Fruit fly (Drosophila melanogaster) whole organism, wandering third instar larva: ENCODE data around the gene Spp.

Experiments
- CG9705 ChIP-seq: fragments of 200-800 bp; sonication (Bioruptor generic); optimal IDR thresholded peaks from 2 replicates; lab custom pipeline; 2018; ENCODE audit warnings: missing biosample characterization, mild to moderate bottlenecking, missing genetic modification characterization
- Dfd ChIP-seq: fragments of >200 bp; optimal IDR thresholded peaks from 2 replicates; lab custom pipeline; 2017; ENCODE audit warnings: missing biosample characterization, missing genetic modification characterization
- Myc ChIP-seq: fragments of >200 bp; optimal IDR thresholded peaks from 2 replicates; lab custom pipeline; 2017
- Rel ChIP-seq, 2 experiments: fragments of 200-800 bp; sonication (Bioruptor generic) in 1 of 2; optimal IDR thresholded peaks; 2 replicates in 1 of 2; 3 replicates in 1 of 2; lab custom pipeline; 2016 to 2019; ENCODE audit warnings: mild to moderate bottlenecking in 2 of 2, missing biosample characterization in 2 of 2, missing genetic modification characterization in 2 of 2, moderate library complexity in 1 of 2
- Sp1 ChIP-seq: fragments of 200-800 bp; sonication (Bioruptor generic); optimal IDR thresholded peaks from 3 replicates; lab custom pipeline; 2019; ENCODE audit warnings: missing biosample characterization, mild to moderate bottlenecking, missing genetic modification characterization, moderate library complexity
- br ChIP-seq: fragments of 200-800 bp; sonication (Bioruptor generic); optimal IDR thresholded peaks from 2 replicates; lab custom pipeline; 2016; ENCODE audit warnings: missing biosample characterization, missing genetic modification characterization
- foxo ChIP-seq, 2 experiments: fragments of 200-800 bp; sonication (Bioruptor generic); optimal IDR thresholded peaks; 2 replicates in 1 of 2; 3 replicates in 1 of 2; lab custom pipeline; 2016 to 2017; ENCODE audit warnings: missing biosample characterization in 2 of 2, missing genetic modification characterization in 2 of 2
- pan ChIP-seq: fragments of >200 bp; optimal IDR thresholded peaks from 2 replicates; lab custom pipeline; 2017
- sage ChIP-seq: fragments of 200-800 bp; sonication (Bioruptor generic); optimal IDR thresholded peaks from 2 replicates; lab custom pipeline; 2016; ENCODE audit warnings: missing biosample characterization, mild to moderate bottlenecking, missing genetic modification characterization
- sv ChIP-seq: fragments of 200-800 bp; sonication (Bioruptor generic); optimal IDR thresholded peaks from 3 replicates; lab custom pipeline; 2016; ENCODE audit warnings: missing biosample characterization, missing genetic modification characterization
- tai ChIP-seq: sonication (Bioruptor generic); optimal IDR thresholded peaks from 2 replicates; lab custom pipeline; 2016; ENCODE audit warnings: missing biosample characterization, missing genetic modification characterization

DNA sequence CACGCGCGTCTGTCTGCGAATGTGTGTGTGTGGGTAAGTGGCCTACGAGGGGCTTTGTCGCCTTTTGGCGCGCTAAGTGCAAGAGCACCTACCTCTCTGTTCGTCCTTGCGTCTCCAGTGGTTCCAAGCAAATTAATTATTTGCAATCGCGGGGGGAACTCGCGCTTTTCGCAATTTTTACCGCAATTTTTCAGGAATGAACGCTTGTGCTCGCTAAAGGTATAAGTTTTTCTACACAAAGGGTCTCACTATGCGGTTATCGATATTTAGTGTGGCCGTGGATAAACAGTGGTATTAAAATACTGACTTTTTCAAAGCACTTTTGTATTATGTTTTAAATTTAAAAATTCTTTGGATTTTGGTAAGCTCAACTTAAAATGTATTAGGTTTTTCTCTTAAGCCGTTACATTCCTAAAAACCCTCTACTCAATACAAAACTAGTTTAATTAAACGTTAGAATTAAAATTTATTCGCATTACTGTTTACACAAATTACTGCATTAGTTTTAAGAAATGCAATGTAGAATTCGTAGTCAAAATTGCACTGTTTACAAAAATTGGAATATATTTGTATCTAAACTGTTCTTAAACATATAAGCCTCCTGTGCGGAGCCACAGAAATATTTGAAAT, 2.0 kb downstream of the Spp start, which contains the start of gene lwr:
- TF ChIP-seq Myc (lab: Kevin White, UChicago) (no peak), Dfd (no peak), sage (GFP tag; lab: Kevin White, UChicago) (no peak), Sp1 (GFP tag; lab: Kevin White, UChicago) (no peak), Rel (GFP tag; optimal IDR thresholded peaks at IDR 0.05; lab: Kevin White, UChicago) (no peak), Rel (tag; optimal IDR thresholded peaks at IDR 0.05; lab: Kevin White, UChicago) (peak; percentile 30), br (no peak), sv (GFP tag; lab: Kevin White, UChicago) (no peak), pan (no peak), foxo (GFP tag; optimal IDR thresholded peaks at IDR 0.05; lab: Kevin White, UChicago) (peak in 1 of 2 experiments; percentile 9), CG9705 (GFP tag; lab: Kevin White, UChicago) (no peak), tai (GFP tag; lab: Kevin White, UChicago) (no peak)
